Fruit fly (Drosophila melanogaster) whole organism, embryonic: ENCODE data around the gene CG12056.

ENCODE experiments used
- Ada2b ChIP-seq: fragments of 200-800 bp; sonication (Bioruptor generic); IDR thresholded peaks from 2 replicates; pipeline ENCODE4 v1.3.6; 2022; ENCODE audit warnings: missing biosample characterization, missing genetic modification characterization
- CG10274 ChIP-seq: fragments of 200-800 bp; sonication (Bioruptor generic); optimal IDR thresholded peaks from 3 replicates; lab custom pipeline; 2017; ENCODE audit warnings: missing biosample characterization, mild to moderate bottlenecking, missing genetic modification characterization
- CG12236 ChIP-seq: fragments of 200-800 bp; sonication (Bioruptor generic); optimal IDR thresholded peaks from 2 replicates; lab custom pipeline; 2016; ENCODE audit warnings: missing biosample characterization, missing genetic modification characterization
- CG12299 ChIP-seq: fragments of 200-800 bp; sonication (Bioruptor generic); optimal IDR thresholded peaks from 2 replicates; lab custom pipeline; 2018; ENCODE audit warnings: missing biosample characterization, mild to moderate bottlenecking, missing genetic modification characterization
- CG13287 ChIP-seq: fragments of 200-800 bp; sonication (Bioruptor generic); IDR thresholded peaks from 2 replicates; pipeline ENCODE4 v1.3.6; 2022; ENCODE audit warnings: missing biosample characterization, missing genetic modification characterization; ENCODE audit not compliant: partially characterized antibody
- CG14050 ChIP-seq: fragments of 200-800 bp; sonication (Bioruptor generic); IDR thresholded peaks from 3 replicates; pipeline ENCODE4 v1.3.6; 2022; ENCODE audit warnings: missing biosample characterization, missing genetic modification characterization
- CG15269 ChIP-seq: fragments of 200-800 bp; sonication (Bioruptor generic); optimal IDR thresholded peaks from 2 replicates; lab custom pipeline; 2018; ENCODE audit warnings: missing biosample characterization, mild to moderate bottlenecking, missing genetic modification characterization, moderate library complexity
- CG15514 ChIP-seq: fragments of 200-800 bp; sonication (Bioruptor generic); optimal IDR thresholded peaks from 3 replicates; lab custom pipeline; 2017; ENCODE audit warnings: missing biosample characterization, missing genetic modification characterization, mild to moderate bottlenecking, moderate library complexity, missing genetic modification reagents
- CG17361 ChIP-seq: fragments of 200-800 bp; sonication (Bioruptor generic); IDR thresholded peaks from 3 replicates; pipeline ENCODE4 v1.3.6; 2022; ENCODE audit warnings: missing biosample characterization, missing genetic modification characterization
- CG17912 ChIP-seq: fragments of 200-800 bp; sonication (Bioruptor generic); optimal IDR thresholded peaks from 2 replicates; lab custom pipeline; 2018; ENCODE audit warnings: missing biosample characterization, mild to moderate bottlenecking, missing genetic modification characterization
- CG1792 ChIP-seq: fragments of 200-800 bp; sonication (Bioruptor generic); optimal IDR thresholded peaks from 2 replicates; lab custom pipeline; 2016; ENCODE audit warnings: missing biosample characterization, missing genetic modification characterization
- CG18476 ChIP-seq: fragments of 200-800 bp; sonication (Bioruptor generic); optimal IDR thresholded peaks from 2 replicates; lab custom pipeline; 2016; ENCODE audit warnings: missing biosample characterization, mild to moderate bottlenecking, missing genetic modification characterization
- CG31365 ChIP-seq: fragments of 200-800 bp; sonication (Bioruptor generic); optimal IDR thresholded peaks from 2 replicates; lab custom pipeline; 2018; ENCODE audit warnings: missing biosample characterization, mild to moderate bottlenecking, missing genetic modification characterization
- CG4282 ChIP-seq: fragments of 200-800 bp; sonication (Bioruptor generic); optimal IDR thresholded peaks from 2 replicates; lab custom pipeline; 2016; ENCODE audit warnings: missing biosample characterization, missing genetic modification characterization
- CG5180 ChIP-seq: fragments of 200-800 bp; sonication (Bioruptor generic); optimal IDR thresholded peaks from 3 replicates; lab custom pipeline; 2017; ENCODE audit warnings: missing biosample characterization, missing genetic modification characterization, mild to moderate bottlenecking, moderate library complexity, missing genetic modification reagents
- CG5245 ChIP-seq: fragments of 200-800 bp; sonication (Bioruptor generic); optimal IDR thresholded peaks from 3 replicates; lab custom pipeline; 2016; ENCODE audit warnings: missing biosample characterization, missing genetic modification characterization
- CG6175 ChIP-seq: fragments of 200-800 bp; sonication (Bioruptor generic); IDR thresholded peaks from 3 replicates; pipeline ENCODE4 v1.3.6; 2022; ENCODE audit warnings: missing biosample characterization, missing genetic modification characterization
- CG6272 ChIP-seq: fragments of 200-800 bp; sonication (Bioruptor generic); IDR thresholded peaks from 2 replicates; pipeline ENCODE4 v1.3.6; 2022; ENCODE audit warnings: missing biosample characterization, missing genetic modification characterization
- CG6654 ChIP-seq: fragments of 200-800 bp; sonication (Bioruptor generic); optimal IDR thresholded peaks from 2 replicates; lab custom pipeline; 2017; ENCODE audit warnings: missing biosample characterization, mild to moderate bottlenecking, missing genetic modification characterization
- CG6683 ChIP-seq: fragments of 200-800 bp; sonication (Bioruptor generic); optimal IDR thresholded peaks from 2 replicates; lab custom pipeline; 2017; ENCODE audit warnings: missing biosample characterization, mild to moderate bottlenecking, missing genetic modification characterization, missing genetic modification reagents
- CG6854 ChIP-seq: fragments of 200-800 bp; sonication (Bioruptor generic); optimal IDR thresholded peaks from 3 replicates; lab custom pipeline; 2017; ENCODE audit warnings: missing biosample characterization, mild to moderate bottlenecking, missing genetic modification characterization
- CG7963 ChIP-seq: fragments of 200-800 bp; sonication (Bioruptor generic); IDR thresholded peaks from 3 replicates; pipeline ENCODE4 v1.3.6; 2022; ENCODE audit warnings: missing biosample characterization, missing genetic modification characterization; ENCODE audit not compliant: partially characterized antibody
- CG8765 ChIP-seq: fragments of 200-800 bp; sonication (Bioruptor generic); IDR thresholded peaks from 2 replicates; pipeline ENCODE4 v1.3.6; 2022; ENCODE audit warnings: missing biosample characterization, missing genetic modification characterization
- CG9876 ChIP-seq: fragments of 200-800 bp; sonication (Bioruptor generic); optimal IDR thresholded peaks from 2 replicates; lab custom pipeline; 2016; ENCODE audit warnings: missing biosample characterization, missing genetic modification characterization
- Dip2 ChIP-seq: fragments of 200-800 bp; sonication (Bioruptor generic); IDR thresholded peaks from 2 replicates; pipeline ENCODE4 v1.3.6; 2022; ENCODE audit warnings: missing biosample characterization, missing genetic modification characterization
- Fer2 ChIP-seq: fragments of 200-800 bp; sonication (Bioruptor generic); optimal IDR thresholded peaks from 2 replicates; lab custom pipeline; 2018; ENCODE audit warnings: missing biosample characterization, mild to moderate bottlenecking, missing genetic modification characterization, moderate library complexity
- MBD-R2 ChIP-seq: fragments of 200-800 bp; sonication (Bioruptor generic); IDR thresholded peaks from 2 replicates; pipeline ENCODE4 v1.3.6; 2022; ENCODE audit warnings: missing biosample characterization, missing genetic modification characterization
- Mes4 ChIP-seq: fragments of 200-800 bp; sonication (Bioruptor generic); optimal IDR thresholded peaks from 2 replicates; lab custom pipeline; 2016; ENCODE audit warnings: missing biosample characterization, missing genetic modification characterization
- Oaz ChIP-seq: fragments of 200-800 bp; sonication (Bioruptor generic); IDR thresholded peaks from 2 replicates; pipeline ENCODE4 v1.3.6; 2022; ENCODE audit warnings: missing biosample characterization, missing genetic modification characterization
- Oli ChIP-seq: fragments of 200-800 bp; sonication (Bioruptor generic); optimal IDR thresholded peaks from 2 replicates; lab custom pipeline; 2018; ENCODE audit warnings: missing biosample characterization, mild to moderate bottlenecking, missing genetic modification characterization, moderate library complexity
- Rx ChIP-seq: fragments of 200-800 bp; sonication (Bioruptor generic); IDR thresholded peaks from 2 replicates; pipeline ENCODE4 v1.3.6; 2022; ENCODE audit warnings: missing biosample characterization, missing genetic modification characterization
- Six4 ChIP-seq: fragments of 200-800 bp; sonication (Bioruptor generic); optimal IDR thresholded peaks from 2 replicates; lab custom pipeline; 2016; ENCODE audit warnings: missing biosample characterization, missing genetic modification characterization
- Usf ChIP-seq: fragments of 200-800 bp; sonication (Bioruptor generic); optimal IDR thresholded peaks from 2 replicates; lab custom pipeline; 2017; ENCODE audit warnings: missing genotype, missing biosample characterization, missing genetic modification characterization
- Vsx1 ChIP-seq: fragments of 200-800 bp; sonication (Bioruptor generic); optimal IDR thresholded peaks from 2 replicates; lab custom pipeline; 2017; ENCODE audit warnings: missing biosample characterization, mild to moderate bottlenecking, missing genetic modification characterization, missing genetic modification reagents
- amos ChIP-seq: fragments of 200-800 bp; sonication (Bioruptor generic); IDR thresholded peaks from 2 replicates; pipeline ENCODE4 v1.3.6; 2022; ENCODE audit warnings: missing biosample characterization, missing genetic modification characterization; ENCODE audit not compliant: partially characterized antibody
- aop ChIP-seq: fragments of 200-800 bp; sonication (Bioruptor generic); IDR thresholded peaks from 2 replicates; pipeline ENCODE4 v1.3.6; 2022; ENCODE audit warnings: missing biosample characterization, missing genetic modification characterization
- chinmo ChIP-seq: fragments of 200-800 bp; sonication (Bioruptor generic); IDR thresholded peaks from 4 replicates; pipeline ENCODE4 v1.3.6; 2022; ENCODE audit warnings: missing biosample characterization, missing genetic modification characterization; ENCODE audit not compliant: partially characterized antibody
- en ChIP-seq: fragments of 200-800 bp; sonication (Bioruptor generic); optimal IDR thresholded peaks from 2 replicates; lab custom pipeline; 2016; ENCODE audit warnings: missing biosample characterization, missing genetic modification characterization
- gro ChIP-seq: fragments of 200-800 bp; sonication (Bioruptor generic); optimal IDR thresholded peaks from 2 replicates; lab custom pipeline; 2016; ENCODE audit warnings: missing biosample characterization, missing genetic modification characterization
- insv ChIP-seq, 2 experiments: fragments of 200-800 bp; sonication (Bioruptor generic); optimal IDR thresholded peaks; 3 replicates each; lab custom pipeline; 2016 to 2018; ENCODE audit warnings: missing biosample characterization in 2 of 2, missing genetic modification characterization in 2 of 2
- jigr1 ChIP-seq: fragments of 200-800 bp; sonication (Bioruptor generic); IDR thresholded peaks from 3 replicates; pipeline ENCODE4 v1.3.6; 2022; ENCODE audit warnings: missing biosample characterization, missing genetic modification characterization
- jumu ChIP-seq: fragments of 200-800 bp; sonication (Bioruptor generic); optimal IDR thresholded peaks from 3 replicates; lab custom pipeline; 2016; ENCODE audit warnings: missing biosample characterization, missing genetic modification characterization
- kay ChIP-seq: fragments of 200-800 bp; sonication (Bioruptor generic); optimal IDR thresholded peaks from 2 replicates; lab custom pipeline; 2016; ENCODE audit warnings: missing biosample characterization, missing genetic modification characterization
- prd ChIP-seq, 3 experiments: fragments of >200 bp in 2 of 3; fragments of 200-800 bp in 1 of 3; sonication (Bioruptor generic) in 1 of 3; optimal IDR thresholded peaks in 2 of 3; IDR thresholded peaks in 1 of 3; 2 replicates in 2 of 3; 3 replicates in 1 of 3; pipeline versions ENCODE4 v1.3.6 to Lab custom; 2017 to 2022; ENCODE audit warnings: missing biosample characterization in 1 of 3, missing genetic modification characterization in 1 of 3
- sima ChIP-seq: fragments of 200-800 bp; sonication (Bioruptor generic); optimal IDR thresholded peaks from 2 replicates; lab custom pipeline; 2016; ENCODE audit warnings: missing biosample characterization, missing genetic modification characterization
- sob ChIP-seq: fragments of 200-800 bp; sonication (Bioruptor generic); IDR thresholded peaks from 2 replicates; pipeline ENCODE4 v1.3.6; 2022; ENCODE audit warnings: missing biosample characterization, missing genetic modification characterization
- tll ChIP-seq, 2 experiments: fragments of 200-800 bp in 1 of 2; fragments of >200 bp in 1 of 2; sonication (Bioruptor generic) in 1 of 2; optimal IDR thresholded peaks; 2 replicates each; lab custom pipeline; 2017 to 2019; ENCODE audit warnings: missing biosample characterization in 2 of 2, missing genetic modification characterization in 2 of 2, mild to moderate bottlenecking in 1 of 2, moderate library complexity in 1 of 2
- tna ChIP-seq: fragments of 200-800 bp; sonication (Bioruptor generic); IDR thresholded peaks from 2 replicates; pipeline ENCODE4 v1.3.6; 2022; ENCODE audit warnings: missing biosample characterization, missing genetic modification characterization; ENCODE audit not compliant: partially characterized antibody
- trh ChIP-seq: fragments of 200-800 bp; sonication (Bioruptor generic); optimal IDR thresholded peaks from 2 replicates; lab custom pipeline; 2016; ENCODE audit warnings: missing biosample characterization, missing genetic modification characterization
- unpg ChIP-seq: fragments of 200-800 bp; sonication (Bioruptor generic); optimal IDR thresholded peaks from 3 replicates; lab custom pipeline; 2018; ENCODE audit warnings: missing biosample characterization, mild to moderate bottlenecking, missing genetic modification characterization, moderate library complexity
- wdn ChIP-seq: fragments of 200-800 bp; sonication (Bioruptor generic); IDR thresholded peaks from 2 replicates; pipeline ENCODE4 v1.3.6; 2022; ENCODE audit warnings: missing biosample characterization, missing genetic modification characterization
- yki ChIP-seq: fragments of >200 bp; optimal IDR thresholded peaks from 3 replicates; lab custom pipeline; 2018

CG12056 gene

DNA sequence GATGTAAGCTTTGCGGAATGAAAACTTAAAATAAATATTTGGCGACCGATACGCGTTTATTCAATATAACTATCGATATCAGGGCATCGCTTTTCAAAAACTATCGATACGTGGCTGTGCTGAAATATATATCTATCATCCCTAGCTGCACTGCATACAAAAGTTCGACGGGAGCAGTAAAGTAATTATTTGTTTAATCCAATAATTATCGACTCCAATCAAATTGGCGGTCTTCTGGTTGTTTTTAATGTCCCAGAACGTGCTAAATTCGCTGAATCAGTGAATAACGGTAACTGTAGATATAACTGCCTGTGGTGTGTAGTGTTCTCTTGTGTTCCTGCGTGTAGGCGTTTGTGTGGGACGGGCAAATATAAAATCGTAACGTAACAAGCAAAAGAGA, 29.4 kb upstream of the CG12056 start, which contains the start of gene mei-P26 (continued):
- no peak for TF ChIP-seq prd (optimal IDR thresholded peaks at IDR 0.05; lab: Kevin White, UChicago)
- TF ChIP-seq prd (GFP tag; IDR thresholded peaks at IDR 0.05; lab: Robert Waterston, UW): no peak
- no peak for TF ChIP-seq CG6654 (GFP tag; lab: Kevin White, UChicago)
- peak; percentile 86 for TF ChIP-seq CG13287
- no peak for TF ChIP-seq CG15269 (tag; lab: Kevin White, UChicago)
- TF ChIP-seq insv (GFP tag; optimal IDR thresholded peaks at IDR 0.05; lab: Kevin White, UChicago): no peak
- no peak for TF ChIP-seq CG8765
- no peak for TF ChIP-seq Usf (GFP tag; lab: Kevin White, UChicago)
- TF ChIP-seq Oli (tag; lab: Kevin White, UChicago): no peak
- no peak for TF ChIP-seq Fer2 (tag; lab: Kevin White, UChicago)
- no peak for TF ChIP-seq en (GFP tag; lab: Kevin White, UChicago)
- no peak for TF ChIP-seq Rx
- TF ChIP-seq CG12299 (tag; lab: Kevin White, UChicago): no peak
- TF ChIP-seq CG14050 (GFP tag; lab: Robert Waterston, UW): no peak
- TF ChIP-seq CG15514: peak; percentile 21
- TF ChIP-seq Six4 (GFP tag; lab: Kevin White, UChicago): no peak
- TF ChIP-seq Ada2b (GFP tag; lab: Robert Waterston, UW): no peak
- TF ChIP-seq CG17361 (GFP tag; lab: Robert Waterston, UW): no peak
- TF ChIP-seq aop (GFP tag; lab: Robert Waterston, UW): no peak
- peak; percentile 72 for TF ChIP-seq tna (GFP tag; lab: Robert Waterston, UW)
- TF ChIP-seq Vsx1 (GFP tag; lab: Kevin White, UChicago): no peak
- TF ChIP-seq CG5245: no peak
- no peak for TF ChIP-seq trh (GFP tag; lab: Kevin White, UChicago)
- no peak for TF ChIP-seq sob (GFP tag; lab: Robert Waterston, UW)
- TF ChIP-seq CG6854 (GFP tag; lab: Kevin White, UChicago): no peak
- TF ChIP-seq sima (GFP tag; lab: Kevin White, UChicago): no peak
- TF ChIP-seq kay (GFP tag; lab: Kevin White, UChicago): no peak
- TF ChIP-seq chinmo (GFP tag; lab: Robert Waterston, UW): peak; percentile 94
- peak; percentile 92 for TF ChIP-seq amos (GFP tag; lab: Robert Waterston, UW)
- no peak for TF ChIP-seq CG4282 (GFP tag; lab: Kevin White, UChicago)
- no peak for TF ChIP-seq jigr1 (GFP tag; lab: Robert Waterston, UW)
- peak; percentile 84 for TF ChIP-seq CG7963 (GFP tag; lab: Robert Waterston, UW)
- no peak for TF ChIP-seq yki
- TF ChIP-seq gro (GFP tag; lab: Kevin White, UChicago): no peak
- TF ChIP-seq Dip2 (GFP tag; lab: Robert Waterston, UW): no peak
- no peak for TF ChIP-seq CG17912
- no peak for TF ChIP-seq CG5180 (GFP tag; lab: Kevin White, UChicago)
- TF ChIP-seq unpg (GFP tag; lab: Kevin White, UChicago): no peak
- no peak for TF ChIP-seq CG31365 (tag; lab: Kevin White, UChicago)
- no peak for TF ChIP-seq wdn (GFP tag; lab: Robert Waterston, UW)
- no peak for TF ChIP-seq CG9876 (GFP tag; lab: Kevin White, UChicago)
- TF ChIP-seq jumu (GFP tag; lab: Kevin White, UChicago): no peak
- no peak for TF ChIP-seq Oaz (GFP tag; lab: Robert Waterston, UW)
- no peak for TF ChIP-seq CG6175 (GFP tag; lab: Robert Waterston, UW)
- no peak for TF ChIP-seq CG10274 (GFP tag; lab: Kevin White, UChicago)
- no peak for TF ChIP-seq CG1792
- TF ChIP-seq MBD-R2 (GFP tag; lab: Robert Waterston, UW): no peak
- TF ChIP-seq CG6683 (GFP tag; lab: Kevin White, UChicago): no peak
- TF ChIP-seq CG18476 (GFP tag; lab: Kevin White, UChicago): no peak
- no peak for TF ChIP-seq tll (GFP tag; optimal IDR thresholded peaks at IDR 0.05; lab: Kevin White, UChicago)
- no peak for TF ChIP-seq CG12236 (GFP tag; lab: Kevin White, UChicago)
- no peak for TF ChIP-seq CG6272 (GFP tag; lab: Robert Waterston, UW)
- TF ChIP-seq Mes4: no peak
